Worm (Caenorhabditis elegans) whole organism, early embryonic: ENCODE data around the gene pat-9.

Experiments used
- F13C5.2 ChIP-seq: sonication (generic microtip); optimal IDR thresholded peaks from 2 replicates; lab custom pipeline; 2017; ENCODE audit warnings: mild to moderate bottlenecking, missing genetic modification characterization, inconsistent platforms, missing compliant biosample characterization
- aly-1 ChIP-seq: sonication (generic microtip); optimal IDR thresholded peaks from 2 replicates; lab custom pipeline; 2016; ENCODE audit warnings: missing genetic modification characterization, missing compliant biosample characterization
- ama-1 ChIP-seq: fragments of 150-350 bp; optimal IDR thresholded peaks from 2 replicates; lab custom pipeline; 2014
- ceh-13 ChIP-seq: fragments of 200-800 bp; sonication (Bioruptor generic); optimal IDR thresholded peaks from 2 replicates; lab custom pipeline; 2018; ENCODE audit warnings: mild to moderate bottlenecking, missing genetic modification characterization, missing compliant biosample characterization
- ceh-36 ChIP-seq: sonication (generic microtip); optimal IDR thresholded peaks from 2 replicates; lab custom pipeline; 2016; ENCODE audit warnings: missing genetic modification characterization, inconsistent platforms, missing compliant biosample characterization
- flt-1 ChIP-seq: fragments of 200-800 bp; sonication (Bioruptor generic); IDR thresholded peaks from 2 replicates; pipeline ENCODE4 v1.3.6; 2022; ENCODE audit warnings: missing genetic modification characterization, missing compliant biosample characterization
- hmbx-1 ChIP-seq: sonication (generic microtip); optimal IDR thresholded peaks from 2 replicates; lab custom pipeline; 2016; ENCODE audit warnings: mild to moderate bottlenecking, missing genetic modification characterization, missing compliant biosample characterization
- pes-1 ChIP-seq: fragments of 200-800 bp; sonication (Bioruptor generic); IDR thresholded peaks from 2 replicates; pipeline ENCODE4 v1.3.6; 2022; ENCODE audit warnings: missing genetic modification reagents, missing genetic modification characterization, missing compliant biosample characterization
- scrt-1 ChIP-seq: fragments of 200-800 bp; sonication (Bioruptor generic); IDR thresholded peaks from 2 replicates; pipeline ENCODE4 v1.3.6; 2022; ENCODE audit warnings: missing genetic modification characterization, missing compliant biosample characterization
- sea-1 ChIP-seq: fragments of 200-800 bp; sonication (Bioruptor generic); conservative IDR thresholded peaks from 2 replicates; pipeline ENCODE4 v1.3.6; 2022; ENCODE audit warnings: missing genetic modification characterization, missing compliant biosample characterization
- tra-4 ChIP-seq: sonication (generic microtip); optimal IDR thresholded peaks from 2 replicates; lab custom pipeline; 2017; ENCODE audit warnings: missing genetic modification characterization, missing compliant biosample characterization

- no peak for TF ChIP-seq flt-1
- TF ChIP-seq ama-1 (lab: Kevin White, UChicago), result no peak
- TF ChIP-seq F13C5.2 (tag; lab: Kevin White, UChicago), result no peak
- no peak for TF ChIP-seq ceh-36 (tag; lab: Kevin White, UChicago)
- TF ChIP-seq tra-4 (tag; lab: Kevin White, UChicago), result no peak
- no peak for TF ChIP-seq aly-1 (tag; lab: Kevin White, UChicago)
- TF ChIP-seq pes-1, result no peak
- no peak for TF ChIP-seq ceh-13 (GFP tag; lab: Kevin White, UChicago)
- TF ChIP-seq scrt-1 (GFP tag; lab: Robert Waterston, UW), result no peak
- no peak for TF ChIP-seq hmbx-1
- TF ChIP-seq sea-1 (GFP tag; lab: Robert Waterston, UW), result no peak
Observed at ce11 chrX:16575262-16575661, 38.6 kb downstream of the pat-9 start.
